Fruit fly (Drosophila melanogaster) whole organism, prepupa: ENCODE measurements around the gene CG9515.

Experiments used
- CG10631 ChIP-seq: fragments of 200-800 bp; sonication (Bioruptor generic); optimal IDR thresholded peaks from 2 replicates; lab custom pipeline; 2016; ENCODE audit warnings: missing biosample characterization, missing genetic modification characterization
- CG10669 ChIP-seq: fragments of 200-800 bp; sonication (Bioruptor generic); optimal IDR thresholded peaks from 3 replicates; lab custom pipeline; 2018; ENCODE audit warnings: missing biosample characterization, mild to moderate bottlenecking, missing genetic modification characterization, moderate library complexity
- CG11294 ChIP-seq: fragments of 200-800 bp; sonication (Bioruptor generic); IDR thresholded peaks from 2 replicates; pipeline ENCODE4 v1.3.6; 2022; ENCODE audit warnings: missing biosample characterization, missing genetic modification characterization
- CG11762 ChIP-seq: fragments of 200-800 bp; sonication (Bioruptor generic); optimal IDR thresholded peaks from 3 replicates; lab custom pipeline; 2016; ENCODE audit warnings: missing biosample characterization, missing genetic modification characterization; ENCODE audit not compliant: insufficient read depth
- CG11902 ChIP-seq: fragments of 200-800 bp; sonication (Bioruptor generic); optimal IDR thresholded peaks from 3 replicates; lab custom pipeline; 2016; ENCODE audit warnings: missing biosample characterization, missing genetic modification characterization
- CG15336 ChIP-seq: fragments of 200-800 bp; sonication (Bioruptor generic); IDR thresholded peaks from 2 replicates; pipeline ENCODE4 v1.3.6; 2022; ENCODE audit warnings: missing biosample characterization, missing genetic modification characterization
- CG1621 ChIP-seq: fragments of 200-800 bp; sonication (Bioruptor generic); optimal IDR thresholded peaks from 3 replicates; lab custom pipeline; 2018; ENCODE audit warnings: missing biosample characterization, mild to moderate bottlenecking, missing genetic modification characterization
- CG16779 ChIP-seq: fragments of 200-800 bp; sonication (Bioruptor generic); optimal IDR thresholded peaks from 3 replicates; lab custom pipeline; 2017; ENCODE audit warnings: missing biosample characterization, mild to moderate bottlenecking, missing genetic modification characterization
- CG3032 ChIP-seq: fragments of 200-800 bp; optimal IDR thresholded peaks from 2 replicates; lab custom pipeline; 2019; ENCODE audit warnings: missing biosample characterization, mild to moderate bottlenecking, missing genetic modification characterization, moderate library complexity
- CG31627 ChIP-seq: fragments of 200-800 bp; sonication (Bioruptor generic); optimal IDR thresholded peaks from 3 replicates; lab custom pipeline; 2016; ENCODE audit warnings: missing biosample characterization, missing genetic modification characterization
- CG32006 ChIP-seq: fragments of 200-800 bp; sonication (Bioruptor generic); optimal IDR thresholded peaks from 3 replicates; lab custom pipeline; 2017; ENCODE audit warnings: missing biosample characterization, mild to moderate bottlenecking, missing genetic modification characterization
- CG34406 ChIP-seq: fragments of 200-800 bp; sonication (Bioruptor generic); optimal IDR thresholded peaks from 3 replicates; lab custom pipeline; 2016; ENCODE audit warnings: missing biosample characterization, missing genetic modification characterization
- CG3919 ChIP-seq: fragments of 200-800 bp; sonication (Bioruptor generic); optimal IDR thresholded peaks from 3 replicates; lab custom pipeline; 2016; ENCODE audit warnings: missing biosample characterization, missing genetic modification characterization
- CG4318 ChIP-seq: fragments of 200-800 bp; sonication (Bioruptor generic); optimal IDR thresholded peaks from 3 replicates; lab custom pipeline; 2017; ENCODE audit warnings: missing biosample characterization, mild to moderate bottlenecking, missing genetic modification characterization
- CG6163 ChIP-seq: fragments of 200-800 bp; sonication (Bioruptor generic); IDR thresholded peaks from 3 replicates; pipeline ENCODE4 v1.3.6; 2022; ENCODE audit warnings: missing biosample characterization, missing genetic modification characterization
- CG6276 ChIP-seq: fragments of 200-800 bp; sonication (Bioruptor generic); optimal IDR thresholded peaks from 2 replicates; lab custom pipeline; 2017; ENCODE audit warnings: missing biosample characterization, mild to moderate bottlenecking, missing genetic modification characterization
- CG6808 ChIP-seq: fragments of 200-800 bp; sonication (Bioruptor generic); optimal IDR thresholded peaks from 3 replicates; lab custom pipeline; 2017; ENCODE audit warnings: missing biosample characterization, missing genetic modification characterization, mild to moderate bottlenecking, moderate library complexity, missing genetic modification reagents
- CG6854 ChIP-seq: fragments of 200-800 bp; sonication (Bioruptor generic); optimal IDR thresholded peaks from 2 replicates; lab custom pipeline; 2017; ENCODE audit warnings: missing biosample characterization, mild to moderate bottlenecking, missing genetic modification characterization
- CG8119 ChIP-seq: fragments of 200-800 bp; sonication (Bioruptor generic); IDR thresholded peaks from 3 replicates; pipeline ENCODE4 v1.3.6; 2022; ENCODE audit warnings: missing biosample characterization, missing genetic modification characterization
- CG8319 ChIP-seq: fragments of 200-800 bp; sonication (Bioruptor generic); optimal IDR thresholded peaks from 3 replicates; lab custom pipeline; 2016; ENCODE audit warnings: missing biosample characterization, missing genetic modification characterization
- CG8632 ChIP-seq: fragments of 200-800 bp; sonication (Bioruptor generic); optimal IDR thresholded peaks from 3 replicates; lab custom pipeline; 2016; ENCODE audit warnings: missing biosample characterization, missing genetic modification characterization
- CG9139 ChIP-seq: fragments of 200-800 bp; sonication (Bioruptor generic); optimal IDR thresholded peaks from 3 replicates; lab custom pipeline; 2017; ENCODE audit warnings: missing biosample characterization, mild to moderate bottlenecking, missing genetic modification characterization
- Eip75B ChIP-seq: fragments of 200-800 bp; sonication (Bioruptor generic); optimal IDR thresholded peaks from 3 replicates; lab custom pipeline; 2016; ENCODE audit warnings: missing biosample characterization, missing genetic modification characterization
- Eip78C ChIP-seq: fragments of 200-800 bp; sonication (Bioruptor generic); peaks from one replicate; lab custom pipeline; 2016; ENCODE audit warnings: missing biosample characterization, missing genetic modification characterization
- Eip93F ChIP-seq: fragments of 200-800 bp; sonication (Bioruptor generic); optimal IDR thresholded peaks from 2 replicates; lab custom pipeline; 2016; ENCODE audit warnings: missing biosample characterization, mild to moderate bottlenecking, missing genetic modification characterization
- Ets21C ChIP-seq: fragments of 200-800 bp; sonication (Bioruptor generic); optimal IDR thresholded peaks from 3 replicates; lab custom pipeline; 2016; ENCODE audit warnings: missing biosample characterization, missing genetic modification characterization
- Ets96B ChIP-seq: fragments of 200-800 bp; optimal IDR thresholded peaks from 2 replicates; lab custom pipeline; 2019; ENCODE audit warnings: missing biosample characterization, mild to moderate bottlenecking, missing genetic modification characterization, moderate library complexity
- Gug ChIP-seq: fragments of 200-800 bp; sonication (Bioruptor generic); IDR thresholded peaks from 2 replicates; pipeline ENCODE4 v1.3.6; 2022; ENCODE audit warnings: missing biosample characterization, missing genetic modification characterization
- Hr38 ChIP-seq: sonication (Bioruptor generic); optimal IDR thresholded peaks from 2 replicates; lab custom pipeline; 2016; ENCODE audit warnings: missing biosample characterization, missing genetic modification characterization
- Hr39 ChIP-seq: fragments of 200-800 bp; sonication (Bioruptor generic); optimal IDR thresholded peaks from 2 replicates; lab custom pipeline; 2016; ENCODE audit warnings: missing biosample characterization, missing genetic modification characterization
- Hr4 ChIP-seq: fragments of 200-800 bp; sonication (Bioruptor generic); optimal IDR thresholded peaks from 3 replicates; lab custom pipeline; 2016; ENCODE audit warnings: missing biosample characterization, missing genetic modification characterization
- Lpt ChIP-seq: fragments of 200-800 bp; sonication (Bioruptor generic); optimal IDR thresholded peaks from 3 replicates; lab custom pipeline; 2016; ENCODE audit warnings: missing biosample characterization, missing genetic modification characterization
- Met ChIP-seq: fragments of 200-800 bp; sonication (Bioruptor generic); optimal IDR thresholded peaks from 3 replicates; lab custom pipeline; 2016; ENCODE audit warnings: missing biosample characterization, missing genetic modification characterization
- OdsH ChIP-seq: fragments of 200-800 bp; sonication (Bioruptor generic); optimal IDR thresholded peaks from 3 replicates; lab custom pipeline; 2016; ENCODE audit warnings: missing biosample characterization, missing genetic modification characterization
- Sox102F ChIP-seq: fragments of 200-800 bp; sonication (Bioruptor generic); optimal IDR thresholded peaks from 2 replicates; lab custom pipeline; 2016; ENCODE audit warnings: missing biosample characterization, mild to moderate bottlenecking, missing genetic modification characterization
- Sox14 ChIP-seq: fragments of 200-800 bp; sonication (Bioruptor generic); optimal IDR thresholded peaks from 3 replicates; lab custom pipeline; 2016; ENCODE audit warnings: missing biosample characterization, missing genetic modification characterization
- Sox15 ChIP-seq: fragments of 200-800 bp; sonication (Bioruptor generic); optimal IDR thresholded peaks from 3 replicates; lab custom pipeline; 2016; ENCODE audit warnings: missing biosample characterization, missing genetic modification characterization
- achi ChIP-seq: fragments of 200-800 bp; sonication (Bioruptor generic); optimal IDR thresholded peaks from 3 replicates; lab custom pipeline; 2016; ENCODE audit warnings: missing biosample characterization, missing genetic modification characterization
- acj6 ChIP-seq: fragments of 200-800 bp; sonication (Bioruptor generic); optimal IDR thresholded peaks from 3 replicates; lab custom pipeline; 2016; ENCODE audit warnings: missing biosample characterization, missing genetic modification characterization
- cyc ChIP-seq: fragments of 200-800 bp; sonication (Bioruptor generic); optimal IDR thresholded peaks from 3 replicates; lab custom pipeline; 2016; ENCODE audit warnings: missing biosample characterization, missing genetic modification characterization
- dsx ChIP-seq: fragments of 200-800 bp; optimal IDR thresholded peaks from 3 replicates; lab custom pipeline; 2019; ENCODE audit warnings: missing biosample characterization, mild to moderate bottlenecking, missing genetic modification characterization, moderate library complexity; ENCODE audit not compliant: poor library complexity, severe bottlenecking
- eg ChIP-seq: fragments of 200-800 bp; sonication (Bioruptor generic); IDR thresholded peaks from 3 replicates; pipeline ENCODE4 v1.3.6; 2022; ENCODE audit warnings: missing biosample characterization, missing genetic modification characterization
- esn ChIP-seq: fragments of 200-800 bp; sonication (Bioruptor generic); optimal IDR thresholded peaks from 2 replicates; lab custom pipeline; 2016; ENCODE audit warnings: missing biosample characterization, mild to moderate bottlenecking, missing genetic modification characterization, moderate library complexity
- fd59A ChIP-seq: fragments of 200-800 bp; sonication (Bioruptor generic); optimal IDR thresholded peaks from 2 replicates; lab custom pipeline; 2017; ENCODE audit warnings: missing biosample characterization, mild to moderate bottlenecking, missing genetic modification characterization, missing genetic modification reagents
- fd85E ChIP-seq: fragments of 200-800 bp; sonication (Bioruptor generic); optimal IDR thresholded peaks from 3 replicates; lab custom pipeline; 2016; ENCODE audit warnings: missing biosample characterization, missing genetic modification characterization
- fkh ChIP-seq: fragments of 200-800 bp; sonication (Bioruptor generic); optimal IDR thresholded peaks from 3 replicates; lab custom pipeline; 2017; ENCODE audit warnings: missing biosample characterization, mild to moderate bottlenecking, missing genetic modification characterization, moderate library complexity
- lz ChIP-seq: fragments of 200-800 bp; sonication (Bioruptor generic); optimal IDR thresholded peaks from 3 replicates; lab custom pipeline; 2016; ENCODE audit warnings: missing biosample characterization, missing genetic modification characterization
- pdm3 ChIP-seq: fragments of 200-800 bp; sonication (Bioruptor generic); optimal IDR thresholded peaks from 3 replicates; lab custom pipeline; 2016; ENCODE audit warnings: missing biosample characterization, missing genetic modification characterization
- spab ChIP-seq: fragments of 200-800 bp; sonication (Bioruptor generic); optimal IDR thresholded peaks from 2 replicates; lab custom pipeline; 2017; ENCODE audit warnings: missing biosample characterization, mild to moderate bottlenecking, missing genetic modification characterization, missing genetic modification reagents
- ss ChIP-seq, 2 experiments: fragments of 200-800 bp; sonication (Bioruptor generic); optimal IDR thresholded peaks; 2 replicates in 1 of 2; 3 replicates in 1 of 2; lab custom pipeline; 2017 to 2018; ENCODE audit warnings: mild to moderate bottlenecking in 2 of 2, missing biosample characterization in 2 of 2, missing genetic modification characterization in 2 of 2, moderate library complexity in 1 of 2
- svp ChIP-seq: fragments of 200-800 bp; sonication (Bioruptor generic); peaks from one replicate; lab custom pipeline; 2016; ENCODE audit warnings: missing biosample characterization, missing genetic modification characterization
- topi ChIP-seq: fragments of 200-800 bp; sonication (Bioruptor generic); optimal IDR thresholded peaks from 3 replicates; lab custom pipeline; 2016; ENCODE audit warnings: missing biosample characterization, missing genetic modification characterization
- vri ChIP-seq: fragments of 200-800 bp; sonication (Bioruptor generic); optimal IDR thresholded peaks from 3 replicates; lab custom pipeline; 2016; ENCODE audit warnings: missing biosample characterization, mild to moderate bottlenecking, missing genetic modification characterization

Gene CG9515

DNA sequence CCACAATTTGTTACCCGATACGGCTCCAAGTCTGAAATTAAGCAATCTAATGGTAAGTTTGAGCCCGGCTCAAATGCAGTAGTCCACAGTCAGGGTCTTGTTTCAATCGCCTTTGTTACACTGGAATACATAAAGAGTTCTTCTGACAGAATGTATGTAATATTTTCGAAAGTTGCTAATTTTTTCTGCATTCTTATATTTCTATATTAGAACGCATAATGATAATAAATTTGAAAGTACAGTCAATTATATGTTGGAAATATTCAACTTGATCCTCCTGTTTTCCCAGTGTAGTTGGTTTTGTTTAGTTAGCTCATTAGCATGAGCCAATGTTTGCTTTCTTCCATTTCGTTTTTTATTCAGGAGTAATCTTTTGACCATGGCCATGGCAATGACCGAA, 19.7 kb downstream of the CG9515 start:
- TF ChIP-seq CG11294 (GFP tag; lab: Robert Waterston, UW) (no peak; the same call in 1 of the 2 replicates), CG6163 (GFP tag; lab: Robert Waterston, UW) (peak; percentile 37; the same call in 1 of the 3 replicates), svp (peak; percentile 16), fd59A (GFP tag; lab: Kevin White, UChicago) (no peak), CG1621 (tag; lab: Kevin White, UChicago) (no peak), Sox14 (peak; percentile 15), esn (GFP tag; lab: Kevin White, UChicago) (no peak), CG3919 (GFP tag; lab: Kevin White, UChicago) (no peak), Ets96B (tag; lab: Kevin White, UChicago) (no peak), lz (GFP tag; lab: Kevin White, UChicago) (peak; percentile 6), Lpt (GFP tag; lab: Kevin White, UChicago) (peak; percentile 22), cyc (no peak), CG8319 (GFP tag; lab: Kevin White, UChicago) (no peak), CG4318 (GFP tag; lab: Kevin White, UChicago) (peak; percentile 10), CG11762 (no peak), CG8632 (GFP tag; lab: Kevin White, UChicago) (no peak), pdm3 (peak; percentile 33), achi (peak; percentile 1), Sox102F (GFP tag; lab: Kevin White, UChicago) (no peak), CG11902 (no peak), Hr4 (GFP tag; lab: Kevin White, UChicago) (peak; percentile 74), Gug (GFP tag; lab: Robert Waterston, UW) (no peak), Hr38 (GFP tag; lab: Kevin White, UChicago) (no peak), Eip75B (GFP tag; lab: Kevin White, UChicago) (no peak), OdsH (GFP tag; lab: Kevin White, UChicago) (no peak), CG6854 (GFP tag; lab: Kevin White, UChicago) (no peak), spab (GFP tag; lab: Kevin White, UChicago) (no peak), CG6808 (GFP tag; lab: Kevin White, UChicago) (no peak), CG6276 (no peak), ss (GFP tag; optimal IDR thresholded peaks at IDR 0.05; lab: Kevin White, UChicago) (no peak), eg (GFP tag; lab: Robert Waterston, UW) (peak; percentile 61), CG31627 (no peak), CG8119 (GFP tag; lab: Robert Waterston, UW) (peak; percentile 64; the same call in 2 of the 3 replicates), Ets21C (GFP tag; lab: Kevin White, UChicago) (no peak), CG10669 (no peak), CG10631 (GFP tag; lab: Kevin White, UChicago) (peak; percentile 3), topi (GFP tag; lab: Kevin White, UChicago) (peak; percentile 9), acj6 (GFP tag; lab: Kevin White, UChicago) (peak; percentile 12), CG16779 (tag; lab: Kevin White, UChicago) (no peak), CG15336 (peak; percentile 60), fd85E (no peak), CG3032 (tag; lab: Kevin White, UChicago) (no peak), dsx (GFP tag; lab: Kevin White, UChicago) (no peak), Eip93F (no peak), CG9139 (GFP tag; lab: Kevin White, UChicago) (no peak), vri (GFP tag; lab: Kevin White, UChicago) (no peak), CG32006 (GFP tag; lab: Kevin White, UChicago) (peak; percentile 66), CG34406 (no peak), Met (GFP tag; lab: Kevin White, UChicago) (no peak), Hr39 (GFP tag; lab: Kevin White, UChicago) (peak; percentile 6), fkh (GFP tag; lab: Kevin White, UChicago) (no peak), Sox15 (GFP tag; lab: Kevin White, UChicago) (no peak), Eip78C (GFP tag; lab: Kevin White, UChicago) (no peak)
